Fruit fly (Drosophila melanogaster) whole organism, embryonic: ENCODE results near the gene CG5968.

Source experiments
- Bteb2 ChIP-seq: fragments of 200-800 bp; sonication (Bioruptor generic); optimal IDR thresholded peaks from 2 replicates; lab custom pipeline; 2016; ENCODE audit warnings: missing biosample characterization, missing genetic modification characterization
- CG1024 ChIP-seq: fragments of 200-800 bp; sonication (Bioruptor generic); IDR thresholded peaks from 2 replicates; pipeline ENCODE4 v1.3.6; 2022; ENCODE audit warnings: missing biosample characterization, missing genetic modification characterization
- CG10543 ChIP-seq: fragments of 200-800 bp; sonication (Bioruptor generic); optimal IDR thresholded peaks from 3 replicates; lab custom pipeline; 2017; ENCODE audit warnings: missing biosample characterization, mild to moderate bottlenecking, missing genetic modification characterization, moderate library complexity
- CG10654 ChIP-seq: fragments of 200-800 bp; sonication (Bioruptor generic); optimal IDR thresholded peaks from 2 replicates; lab custom pipeline; 2016; ENCODE audit warnings: missing biosample characterization, missing genetic modification characterization
- CG12236 ChIP-seq: fragments of 200-800 bp; sonication (Bioruptor generic); optimal IDR thresholded peaks from 2 replicates; lab custom pipeline; 2016; ENCODE audit warnings: missing biosample characterization, missing genetic modification characterization
- CG12769 ChIP-seq: fragments of 200-800 bp; sonication (Bioruptor generic); optimal IDR thresholded peaks from 2 replicates; lab custom pipeline; 2019; ENCODE audit warnings: missing biosample characterization, mild to moderate bottlenecking, missing genetic modification characterization, moderate library complexity
- CG1603 ChIP-seq: fragments of 200-800 bp; sonication (Bioruptor generic); optimal IDR thresholded peaks from 2 replicates; lab custom pipeline; 2019; ENCODE audit warnings: missing biosample characterization, mild to moderate bottlenecking, missing genetic modification characterization, moderate library complexity
- CG17912 ChIP-seq: fragments of 200-800 bp; sonication (Bioruptor generic); optimal IDR thresholded peaks from 2 replicates; lab custom pipeline; 2018; ENCODE audit warnings: missing biosample characterization, mild to moderate bottlenecking, missing genetic modification characterization
- CG1792 ChIP-seq: fragments of 200-800 bp; sonication (Bioruptor generic); optimal IDR thresholded peaks from 2 replicates; lab custom pipeline; 2016; ENCODE audit warnings: missing biosample characterization, missing genetic modification characterization
- CG2116 ChIP-seq: fragments of 200-800 bp; sonication (Bioruptor generic); optimal IDR thresholded peaks from 3 replicates; lab custom pipeline; 2018; ENCODE audit warnings: missing biosample characterization, mild to moderate bottlenecking, missing genetic modification characterization
- CG2678 ChIP-seq: fragments of 200-800 bp; sonication (Bioruptor generic); optimal IDR thresholded peaks from 3 replicates; lab custom pipeline; 2019; ENCODE audit warnings: missing biosample characterization, mild to moderate bottlenecking, missing genetic modification characterization, moderate library complexity
- CG31224 ChIP-seq: fragments of 200-800 bp; sonication (Bioruptor generic); IDR thresholded peaks from 2 replicates; pipeline ENCODE4 v1.3.6; 2022; ENCODE audit warnings: missing biosample characterization, missing genetic modification characterization
- CG32772 ChIP-seq: fragments of 200-800 bp; sonication (Bioruptor generic); IDR thresholded peaks from 2 replicates; pipeline ENCODE4 v1.3.6; 2022; ENCODE audit warnings: missing biosample characterization, missing genetic modification characterization
- CG3281 ChIP-seq: fragments of 200-800 bp; sonication (Bioruptor generic); optimal IDR thresholded peaks from 3 replicates; lab custom pipeline; 2017; ENCODE audit warnings: missing biosample characterization, mild to moderate bottlenecking, missing genetic modification characterization
- CG34224 ChIP-seq: fragments of 200-800 bp; sonication (Bioruptor generic); IDR thresholded peaks from 3 replicates; pipeline ENCODE4 v1.3.6; 2022; ENCODE audit warnings: missing biosample characterization, missing genetic modification characterization; ENCODE audit not compliant: partially characterized antibody
- CG4282 ChIP-seq: fragments of 200-800 bp; sonication (Bioruptor generic); optimal IDR thresholded peaks from 2 replicates; lab custom pipeline; 2016; ENCODE audit warnings: missing biosample characterization, missing genetic modification characterization
- CG6791 ChIP-seq: fragments of 200-800 bp; sonication (Bioruptor generic); IDR thresholded peaks from 3 replicates; pipeline ENCODE4 v1.3.6; 2022; ENCODE audit warnings: missing biosample characterization, missing genetic modification characterization; ENCODE audit not compliant: partially characterized antibody
- CG6854 ChIP-seq: fragments of 200-800 bp; sonication (Bioruptor generic); optimal IDR thresholded peaks from 3 replicates; lab custom pipeline; 2017; ENCODE audit warnings: missing biosample characterization, mild to moderate bottlenecking, missing genetic modification characterization
- CG8388 ChIP-seq: fragments of 200-800 bp; sonication (Bioruptor generic); optimal IDR thresholded peaks from 2 replicates; lab custom pipeline; 2019; ENCODE audit warnings: missing biosample characterization, mild to moderate bottlenecking, missing genetic modification characterization, moderate library complexity
- Doc2 ChIP-seq: fragments of 200-800 bp; sonication (Bioruptor generic); IDR thresholded peaks from 2 replicates; pipeline ENCODE4 v1.3.6; 2022; ENCODE audit warnings: missing biosample characterization, missing genetic modification characterization
- Doc3 ChIP-seq: fragments of 200-800 bp; sonication (Bioruptor generic); IDR thresholded peaks from 3 replicates; pipeline ENCODE4 v1.3.6; 2022; ENCODE audit warnings: missing biosample characterization, missing genetic modification characterization; ENCODE audit not compliant: partially characterized antibody
- Drgx ChIP-seq: fragments of 200-800 bp; sonication (Bioruptor generic); IDR thresholded peaks from 2 replicates; pipeline ENCODE4 v1.3.6; 2022; ENCODE audit warnings: missing biosample characterization, missing genetic modification characterization
- Gsc ChIP-seq: fragments of 200-800 bp; sonication (Bioruptor generic); IDR thresholded peaks from 2 replicates; pipeline ENCODE4 v1.3.6; 2022; ENCODE audit warnings: missing biosample characterization, missing genetic modification characterization
- HLH54F ChIP-seq: fragments of 200-800 bp; sonication (Bioruptor generic); optimal IDR thresholded peaks from 3 replicates; lab custom pipeline; 2016; ENCODE audit warnings: missing biosample characterization, missing genetic modification characterization
- Hr51 ChIP-seq, 2 experiments: fragments of 200-800 bp; sonication (Bioruptor generic); optimal IDR thresholded peaks; 2 replicates in 1 of 2; 3 replicates in 1 of 2; lab custom pipeline; 2016 to 2018; ENCODE audit warnings: missing biosample characterization in 2 of 2, missing genetic modification characterization in 2 of 2, mild to moderate bottlenecking in 1 of 2, moderate library complexity in 1 of 2
- NK7.1 ChIP-seq: fragments of 200-800 bp; sonication (Bioruptor generic); optimal IDR thresholded peaks from 3 replicates; lab custom pipeline; 2016; ENCODE audit warnings: missing biosample characterization, missing genetic modification characterization
- Nf-YB ChIP-seq: fragments of 200-800 bp; sonication (Bioruptor generic); optimal IDR thresholded peaks from 3 replicates; lab custom pipeline; 2019; ENCODE audit warnings: missing biosample characterization, mild to moderate bottlenecking, missing genetic modification characterization, moderate library complexity
- Optix ChIP-seq: fragments of 200-800 bp; sonication (Bioruptor generic); IDR thresholded peaks from 3 replicates; pipeline ENCODE4 v1.3.6; 2022; ENCODE audit warnings: missing biosample characterization, missing genetic modification characterization
- Ptx1 ChIP-seq: fragments of 200-800 bp; sonication (Bioruptor generic); IDR thresholded peaks from 2 replicates; pipeline ENCODE4 v1.3.6; 2022; ENCODE audit warnings: missing biosample characterization, missing genetic modification characterization
- Vsx1 ChIP-seq: fragments of 200-800 bp; sonication (Bioruptor generic); optimal IDR thresholded peaks from 2 replicates; lab custom pipeline; 2017; ENCODE audit warnings: missing biosample characterization, mild to moderate bottlenecking, missing genetic modification characterization, missing genetic modification reagents
- bigmax ChIP-seq: fragments of 200-800 bp; sonication (Bioruptor generic); optimal IDR thresholded peaks from 2 replicates; lab custom pipeline; 2018; ENCODE audit warnings: missing biosample characterization, mild to moderate bottlenecking, missing genetic modification characterization
- cato ChIP-seq: fragments of 200-800 bp; sonication (Bioruptor generic); optimal IDR thresholded peaks from 2 replicates; lab custom pipeline; 2016; ENCODE audit warnings: missing biosample characterization, missing genetic modification characterization, borderline replicate concordance
- chm ChIP-seq: fragments of 200-800 bp; sonication (Bioruptor generic); IDR thresholded peaks from 2 replicates; pipeline ENCODE4 v1.3.6; 2022; ENCODE audit warnings: missing biosample characterization, missing genetic modification characterization
- croc ChIP-seq: fragments of 200-800 bp; sonication (Bioruptor generic); conservative IDR thresholded peaks from 3 replicates; pipeline ENCODE4 v1.3.6; 2022; ENCODE audit warnings: missing biosample characterization, missing genetic modification characterization
- gro ChIP-seq: fragments of 200-800 bp; sonication (Bioruptor generic); optimal IDR thresholded peaks from 2 replicates; lab custom pipeline; 2016; ENCODE audit warnings: missing biosample characterization, missing genetic modification characterization
- gsb-n ChIP-seq: fragments of 200-800 bp; sonication (Bioruptor generic); optimal IDR thresholded peaks from 3 replicates; lab custom pipeline; 2018; ENCODE audit warnings: missing biosample characterization, mild to moderate bottlenecking, missing genetic modification characterization
- ham ChIP-seq: fragments of 200-800 bp; sonication (Bioruptor generic); IDR thresholded peaks from 2 replicates; pipeline ENCODE4 v1.3.6; 2022; ENCODE audit warnings: missing biosample characterization, missing genetic modification characterization
- jing ChIP-seq: fragments of 200-800 bp; sonication (Bioruptor generic); optimal IDR thresholded peaks from 2 replicates; lab custom pipeline; 2018; ENCODE audit warnings: missing biosample characterization, mild to moderate bottlenecking, missing genetic modification characterization
- maf-S ChIP-seq: fragments of 200-800 bp; sonication (Bioruptor generic); optimal IDR thresholded peaks from 2 replicates; lab custom pipeline; 2016; ENCODE audit warnings: missing biosample characterization, missing genetic modification characterization
- mirr ChIP-seq: fragments of 200-800 bp; sonication (Bioruptor generic); optimal IDR thresholded peaks from 3 replicates; lab custom pipeline; 2018; ENCODE audit warnings: missing biosample characterization, mild to moderate bottlenecking, missing genetic modification characterization
- nom ChIP-seq: fragments of 200-800 bp; sonication (Bioruptor generic); optimal IDR thresholded peaks from 2 replicates; lab custom pipeline; 2017; ENCODE audit warnings: missing biosample characterization, missing genetic modification characterization, mild to moderate bottlenecking, moderate library complexity, missing genetic modification reagents
- org-1 ChIP-seq: fragments of 200-800 bp; sonication (Bioruptor generic); optimal IDR thresholded peaks from 2 replicates; lab custom pipeline; 2017; ENCODE audit warnings: missing biosample characterization, missing genetic modification characterization
- p53 ChIP-seq: fragments of 200-800 bp; sonication (Bioruptor generic); optimal IDR thresholded peaks from 2 replicates; lab custom pipeline; 2016; ENCODE audit warnings: missing biosample characterization, missing genetic modification characterization
- seq ChIP-seq: fragments of 200-800 bp; sonication (Bioruptor generic); IDR thresholded peaks from 2 replicates; pipeline ENCODE4 v1.3.6; 2022; ENCODE audit warnings: missing biosample characterization, missing genetic modification characterization
- sisA ChIP-seq: fragments of 200-800 bp; sonication (Bioruptor generic); IDR thresholded peaks from 2 replicates; pipeline ENCODE4 v1.3.6; 2022; ENCODE audit warnings: missing biosample characterization, missing genetic modification characterization
- sob ChIP-seq: fragments of 200-800 bp; sonication (Bioruptor generic); IDR thresholded peaks from 2 replicates; pipeline ENCODE4 v1.3.6; 2022; ENCODE audit warnings: missing biosample characterization, missing genetic modification characterization
- ssp ChIP-seq: fragments of 200-800 bp; sonication (Bioruptor generic); IDR thresholded peaks from 2 replicates; pipeline ENCODE4 v1.3.6; 2022; ENCODE audit warnings: missing biosample characterization, missing genetic modification characterization
- stwl ChIP-seq: fragments of 200-800 bp; sonication (Bioruptor generic); optimal IDR thresholded peaks from 3 replicates; lab custom pipeline; 2018; ENCODE audit warnings: missing biosample characterization, mild to moderate bottlenecking, missing genetic modification characterization, moderate library complexity
- tll ChIP-seq, 2 experiments: fragments of 200-800 bp in 1 of 2; fragments of >200 bp in 1 of 2; sonication (Bioruptor generic) in 1 of 2; optimal IDR thresholded peaks; 2 replicates each; lab custom pipeline; 2017 to 2019; ENCODE audit warnings: missing biosample characterization in 2 of 2, missing genetic modification characterization in 2 of 2, mild to moderate bottlenecking in 1 of 2, moderate library complexity in 1 of 2
- twi ChIP-seq: fragments of 200-800 bp; optimal IDR thresholded peaks from 2 replicates; lab custom pipeline; 2019; ENCODE audit warnings: missing biosample characterization, mild to moderate bottlenecking, missing genetic modification characterization, moderate library complexity
- zen ChIP-seq: fragments of 200-800 bp; sonication (Bioruptor generic); optimal IDR thresholded peaks from 3 replicates; lab custom pipeline; 2018; ENCODE audit warnings: missing biosample characterization, mild to moderate bottlenecking, missing genetic modification characterization, moderate library complexity

The CG5968 gene

DNA sequence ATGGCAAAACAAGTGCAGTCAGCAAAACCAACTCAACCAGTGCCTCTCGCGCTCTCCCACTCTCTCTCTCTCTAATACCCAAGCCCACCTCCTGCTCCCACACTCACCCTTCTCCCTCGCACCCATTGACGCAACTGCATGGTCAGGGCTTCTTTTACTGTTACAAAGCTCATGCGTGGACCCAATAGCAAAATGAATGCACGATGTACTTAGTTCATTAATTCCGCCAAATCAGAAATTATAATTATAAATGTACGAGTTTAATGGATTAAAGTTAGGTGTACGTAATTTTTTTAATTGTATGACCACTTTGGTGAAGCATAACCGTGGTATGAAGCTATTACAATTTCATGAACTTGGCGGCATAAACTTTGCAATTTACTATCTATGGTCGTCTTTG, 4.0 kb downstream of the CG5968 start (continued):
- TF ChIP-seq jing (GFP tag; lab: Kevin White, UChicago) (peak; percentile 18), CG1603 (tag; lab: Kevin White, UChicago) (peak; percentile 65), CG2116 (GFP tag; lab: Kevin White, UChicago) (no peak), seq (no peak), CG34224 (no peak), CG1792 (GFP tag; lab: Kevin White, UChicago) (no peak), CG31224 (GFP tag; lab: Robert Waterston, UW) (no peak), CG1024 (GFP tag; lab: Robert Waterston, UW) (no peak), zen (tag; lab: Kevin White, UChicago) (no peak), CG6791 (GFP tag; lab: Robert Waterston, UW) (no peak), CG8388 (GFP tag; lab: Kevin White, UChicago) (peak; percentile 56), ssp (GFP tag; lab: Robert Waterston, UW) (no peak), CG12236 (GFP tag; lab: Kevin White, UChicago) (no peak), CG4282 (GFP tag; lab: Kevin White, UChicago) (no peak), Ptx1 (GFP tag; lab: Robert Waterston, UW) (peak; percentile 48), CG10543 (GFP tag; lab: Kevin White, UChicago) (peak; percentile 39), mirr (no peak), CG6854 (GFP tag; lab: Kevin White, UChicago) (peak; percentile 50), org-1 (peak; percentile 40), CG10654 (peak; percentile 13), CG3281 (GFP tag; lab: Kevin White, UChicago) (peak; percentile 75), Gsc (GFP tag; lab: Robert Waterston, UW) (no peak), cato (GFP tag; lab: Kevin White, UChicago) (no peak), nom (GFP tag; lab: Kevin White, UChicago) (peak; percentile 11), chm (GFP tag; lab: Robert Waterston, UW) (no peak), CG12769 (peak; percentile 75), ham (GFP tag; lab: Robert Waterston, UW) (no peak), Vsx1 (GFP tag; lab: Kevin White, UChicago) (peak; percentile 53), Hr51 (GFP tag; optimal IDR thresholded peaks at IDR 0.05; lab: Kevin White, UChicago) (peak; percentile 33 to 87), stwl (tag; lab: Kevin White, UChicago) (no peak), CG17912 (GFP tag; lab: Kevin White, UChicago) (no peak), Doc3 (no peak), twi (tag; lab: Kevin White, UChicago) (no peak), gsb-n (tag; lab: Kevin White, UChicago) (no peak), Bteb2 (GFP tag; lab: Kevin White, UChicago) (no peak), CG2678 (tag; lab: Kevin White, UChicago) (peak; percentile 84), sisA (GFP tag; lab: Robert Waterston, UW) (no peak), tll (GFP tag; optimal IDR thresholded peaks at IDR 0.05; lab: Kevin White, UChicago) (no peak), gro (GFP tag; lab: Kevin White, UChicago) (peak; percentile 65), bigmax (no peak), Nf-YB (peak; percentile 34), p53 (GFP tag; lab: Kevin White, UChicago) (no peak), Optix (0 out of 3 replicates have a peak, but pooled peaks have one; percentile 24), CG32772 (0 out of 2 replicates have a peak, but pooled peaks have one; percentile 32), maf-S (GFP tag; lab: Kevin White, UChicago) (peak; percentile 9), HLH54F (peak; percentile 17), NK7.1 (GFP tag; lab: Kevin White, UChicago) (peak; percentile 37), Drgx (GFP tag; lab: Robert Waterston, UW) (peak; percentile 97), sob (GFP tag; lab: Robert Waterston, UW) (0 out of 2 replicates have a peak, but pooled peaks have one; percentile 53), croc (GFP tag; lab: Robert Waterston, UW) (peak; percentile 25; the same call in 1 of the 3 replicates), Doc2 (GFP tag; lab: Robert Waterston, UW) (no peak)
